Worm (Caenorhabditis elegans): Measurements from ENCODE around the gene C50H11.13.

DNA sequence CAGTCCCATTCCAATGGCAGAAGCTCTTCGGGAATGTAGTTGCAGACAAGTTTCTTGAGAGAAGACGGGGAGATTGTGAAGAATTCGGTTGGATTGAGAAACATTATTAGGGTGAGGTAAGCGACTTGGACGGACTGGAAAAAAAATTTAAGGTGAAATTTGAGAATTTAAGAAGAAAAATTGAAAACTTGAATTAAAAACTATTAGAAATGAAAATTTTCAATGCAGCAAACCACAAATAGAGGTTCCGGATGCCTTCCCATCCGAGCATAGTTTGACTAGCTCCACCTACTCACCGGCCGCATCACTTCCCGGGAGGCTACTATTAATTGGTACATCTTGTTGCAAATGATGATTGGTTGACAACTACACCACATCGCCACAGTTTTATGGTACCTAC, 42.3 kb upstream of the C50H11.13 start, which contains the start of gene Y73C8C.8:
- TF ChIP-seq cog-1 (tag; optimal IDR thresholded peaks at IDR 0.05) (no peak), flt-1 (GFP tag; IDR thresholded peaks at IDR 0.05) (no peak), klf-2 (GFP tag; conservative IDR thresholded peaks at IDR 0.05) (no peak)
